Fruit fly (Drosophila melanogaster): ENCODE measurements around the gene Tdh.
A peak's percentile ranks its signal among the peaks of the same experiment; 100 is the strongest.

The Tdh gene

DNA sequence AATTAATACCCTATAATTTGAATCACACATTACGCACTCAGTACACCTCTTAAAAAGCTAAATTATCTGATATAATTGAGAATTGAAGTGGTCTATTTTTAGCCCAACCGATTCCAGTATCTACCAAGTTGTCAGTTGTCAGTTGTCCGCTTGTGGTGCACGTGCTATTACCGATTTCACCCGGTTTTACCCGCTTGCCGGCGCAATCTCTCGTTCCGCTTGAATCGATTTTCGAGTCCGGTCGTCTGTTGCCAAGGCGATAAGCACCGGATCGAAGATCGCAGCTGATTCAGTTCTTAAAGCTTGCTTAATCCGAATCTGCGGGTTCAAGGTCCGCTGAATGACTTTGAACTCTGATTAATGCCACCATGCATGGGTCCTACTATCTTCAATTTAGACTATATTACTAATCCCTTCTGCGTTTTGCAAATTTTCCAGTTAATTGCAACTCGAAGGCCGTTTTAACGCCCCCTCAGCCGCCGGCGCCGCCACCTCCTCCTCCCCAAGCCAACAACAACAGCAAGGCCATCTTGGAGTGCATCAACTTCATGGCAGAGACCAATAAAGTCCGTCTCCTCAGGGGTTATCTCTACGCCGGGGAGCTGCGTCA lies 44.9 kb downstream of the Tdh start:
- TF ChIP-seq CG7045 (GFP tag; optimal IDR thresholded peaks at IDR 0.05) (no peak), Mnt (GFP tag; optimal IDR thresholded peaks at IDR 0.05) (peak; percentile 10), kay (GFP tag; ENCODE audit: borderline replicate concordance) (peak; percentile 79)

DNA sequence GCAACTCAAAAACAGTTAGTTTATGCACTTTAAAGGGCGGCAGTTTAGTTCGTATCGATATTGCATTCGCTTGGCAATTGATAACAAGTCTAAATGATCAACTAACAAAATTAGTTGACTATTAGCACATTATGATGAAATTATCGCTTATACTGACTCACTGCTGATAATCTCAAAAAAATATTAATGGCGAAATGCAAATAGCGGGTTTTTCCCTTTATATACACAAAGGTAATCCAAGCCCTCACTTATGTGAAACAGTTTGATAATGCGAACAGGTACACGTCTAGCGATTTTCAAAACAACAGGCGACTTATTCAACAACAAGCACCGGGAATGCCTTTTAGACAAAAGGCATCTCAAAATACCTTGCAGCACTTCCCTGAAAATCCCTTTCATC lies 47.4 kb downstream of the Tdh start:
- TF ChIP-seq CG33017 (tag; optimal IDR thresholded peaks at IDR 0.05): no peak
- peak; percentile 24 for TF ChIP-seq cic (GFP tag; optimal IDR thresholded peaks at IDR 0.05)
- TF ChIP-seq CG12768 (GFP tag; optimal IDR thresholded peaks at IDR 0.05): no peak
- TF ChIP-seq CG11617 (GFP tag; optimal IDR thresholded peaks at IDR 0.05): no peak
- no peak for TF ChIP-seq CG14711 (tag; optimal IDR thresholded peaks at IDR 0.05)
- TF ChIP-seq kay (GFP tag; ENCODE audit: borderline replicate concordance): peak; percentile 90
- no peak for TF ChIP-seq Mnt (GFP tag; optimal IDR thresholded peaks at IDR 0.05)

DNA sequence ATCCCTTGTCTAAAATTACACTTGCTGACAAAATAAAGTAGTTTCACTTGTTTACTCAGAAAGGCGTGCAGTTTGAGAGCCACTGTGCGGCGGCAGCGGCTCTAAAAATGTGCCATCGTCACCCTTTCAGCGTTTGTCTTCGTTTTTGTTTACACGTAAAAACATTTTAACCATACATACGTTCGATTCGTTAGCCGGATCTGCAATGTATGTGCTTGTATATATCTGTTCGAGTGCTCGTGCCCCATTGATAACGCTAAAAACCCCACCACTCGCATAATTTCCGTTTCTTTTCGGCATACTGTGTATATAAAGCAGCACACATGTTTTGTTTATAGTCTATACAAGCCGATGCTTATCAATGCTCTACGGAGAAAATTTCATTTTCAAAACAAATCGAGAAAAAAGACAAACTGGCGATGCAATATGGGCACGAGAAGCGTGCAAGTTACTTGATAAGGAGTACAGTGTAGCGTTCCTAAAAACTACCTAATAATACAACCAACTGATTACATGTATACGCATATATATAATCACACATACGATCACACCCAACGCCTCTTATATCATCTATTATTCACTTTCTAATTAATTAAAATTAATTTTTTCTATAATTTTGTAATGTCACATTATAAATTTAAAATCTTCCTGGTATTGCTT lies 49.9 kb downstream of the Tdh start:
- TF ChIP-seq CG14711 (tag; optimal IDR thresholded peaks at IDR 0.05): peak; percentile 81
- peak; percentile 63 for TF ChIP-seq CG7045 (GFP tag; optimal IDR thresholded peaks at IDR 0.05)
- TF ChIP-seq Crg-1 (GFP tag; optimal IDR thresholded peaks at IDR 0.05): no peak
- TF ChIP-seq cic (GFP tag; optimal IDR thresholded peaks at IDR 0.05): peak; percentile 82
- no peak for TF ChIP-seq tj (GFP tag; optimal IDR thresholded peaks at IDR 0.05)
- no peak for TF ChIP-seq CG1620 (GFP tag; optimal IDR thresholded peaks at IDR 0.05)
- TF ChIP-seq toe (GFP tag; optimal IDR thresholded peaks at IDR 0.05): no peak
- TF ChIP-seq CG12768 (GFP tag; optimal IDR thresholded peaks at IDR 0.05): peak; percentile 53
- TF ChIP-seq cnc (optimal IDR thresholded peaks at IDR 0.05): no peak
- peak; percentile 34 for TF ChIP-seq bab1 (GFP tag; optimal IDR thresholded peaks at IDR 0.05)
- TF ChIP-seq pad (GFP tag; optimal IDR thresholded peaks at IDR 0.05): peak; percentile 46
- no peak for TF ChIP-seq Hr96 (GFP tag; optimal IDR thresholded peaks at IDR 0.05)
- TF ChIP-seq kay (GFP tag; ENCODE audit: borderline replicate concordance): peak; percentile 76
- TF ChIP-seq Mnt (GFP tag; optimal IDR thresholded peaks at IDR 0.05): peak; percentile 70
- peak; percentile 88 for TF ChIP-seq CG7101 (tag; optimal IDR thresholded peaks at IDR 0.05)
- peak; percentile 24 for TF ChIP-seq ovo (GFP tag; optimal IDR thresholded peaks at IDR 0.05)
- TF ChIP-seq Clk (GFP tag; optimal IDR thresholded peaks at IDR 0.05): peak; percentile 26
- TF ChIP-seq CG33017 (tag; optimal IDR thresholded peaks at IDR 0.05): peak; percentile 88
- peak; percentile 76 for TF ChIP-seq CG11617 (GFP tag; optimal IDR thresholded peaks at IDR 0.05)
- TF ChIP-seq CG5204 (GFP tag; optimal IDR thresholded peaks at IDR 0.05): no peak

DNA sequence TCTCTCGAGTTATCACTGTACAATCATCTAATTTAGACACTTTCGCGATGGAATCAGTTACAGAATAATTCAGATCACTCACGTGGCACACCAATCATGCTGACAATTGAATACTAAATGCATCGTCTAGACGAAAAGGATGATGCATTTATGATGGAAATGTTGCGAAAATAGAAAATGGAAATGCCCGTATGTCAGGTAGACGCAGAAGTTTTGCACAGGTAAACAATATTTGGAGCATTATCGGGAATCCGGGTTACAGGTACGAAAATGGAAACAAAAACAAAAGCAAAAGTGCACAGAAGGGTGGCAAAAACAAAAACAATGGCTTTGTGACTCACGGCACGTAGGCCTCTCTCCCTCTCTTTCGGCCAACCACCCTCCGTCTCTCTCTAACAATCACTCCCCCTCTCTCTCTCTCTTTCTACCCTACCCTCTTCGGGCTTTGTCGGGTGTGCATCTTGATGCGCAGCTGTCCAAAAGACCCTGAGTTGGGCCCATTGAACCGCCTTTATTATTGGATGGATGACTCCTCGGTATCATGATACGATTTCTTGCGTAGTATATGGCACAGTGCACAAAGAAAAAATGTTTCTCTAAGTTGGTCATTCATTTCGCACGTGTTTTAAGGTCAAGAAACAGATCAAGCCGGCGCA lies 50.6 kb downstream of the Tdh start:
- TF ChIP-seq Crg-1 (GFP tag; optimal IDR thresholded peaks at IDR 0.05) (no peak), Clk (GFP tag; optimal IDR thresholded peaks at IDR 0.05) (no peak), CG11617 (GFP tag; optimal IDR thresholded peaks at IDR 0.05) (no peak), tj (GFP tag; optimal IDR thresholded peaks at IDR 0.05) (peak; percentile 67), kay (GFP tag; ENCODE audit: borderline replicate concordance) (no peak), Mnt (GFP tag; optimal IDR thresholded peaks at IDR 0.05) (peak; percentile 32), toe (GFP tag; optimal IDR thresholded peaks at IDR 0.05) (no peak), pad (GFP tag; optimal IDR thresholded peaks at IDR 0.05) (peak; percentile 2), cic (GFP tag; optimal IDR thresholded peaks at IDR 0.05) (peak; percentile 51), CG1620 (GFP tag; optimal IDR thresholded peaks at IDR 0.05) (no peak)

DNA sequence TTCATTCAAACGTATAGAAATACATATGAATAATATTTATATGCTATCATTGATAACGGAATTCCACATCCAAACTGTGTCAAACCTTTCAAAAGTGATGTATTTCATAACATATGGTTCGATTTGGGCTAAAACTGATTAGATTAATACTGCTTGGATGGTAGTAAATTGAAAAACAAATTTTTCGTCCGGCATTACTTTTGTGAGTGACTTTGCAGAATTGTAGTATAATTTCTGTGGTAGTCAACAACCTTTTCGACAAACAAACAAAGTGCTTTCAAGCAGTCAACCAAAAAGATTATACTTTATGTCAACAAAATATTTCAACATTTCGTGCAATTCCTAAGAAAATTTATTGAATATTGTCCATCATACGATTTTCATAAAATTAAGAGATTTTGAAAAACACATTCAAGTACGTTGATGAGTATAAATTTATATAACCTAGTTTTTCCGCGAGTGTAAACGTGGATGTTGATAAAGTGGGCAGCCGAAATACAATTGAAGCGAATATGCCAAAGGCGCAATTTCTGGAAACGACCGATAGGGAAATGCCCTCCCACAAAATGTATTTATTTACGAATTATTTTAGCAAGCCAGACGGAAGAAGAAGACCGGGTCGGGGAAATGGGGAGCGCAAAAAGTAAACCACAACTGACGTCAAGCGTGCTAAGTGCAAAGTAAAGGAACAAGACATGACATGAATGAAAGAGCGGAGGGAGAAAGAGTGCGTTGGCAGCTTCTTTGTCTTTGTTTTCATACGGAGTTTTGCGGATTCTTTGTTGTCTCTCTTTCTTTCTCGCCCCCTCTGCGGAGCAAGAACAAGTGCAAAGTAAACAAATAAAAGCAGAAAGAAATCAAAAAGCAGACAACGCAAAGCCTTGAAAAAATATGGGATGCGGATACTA lies 51.4 kb downstream of the Tdh start:
- TF ChIP-seq cnc (optimal IDR thresholded peaks at IDR 0.05) (peak in 1 of 2 experiments; percentile 62), CG11617 (GFP tag; optimal IDR thresholded peaks at IDR 0.05) (no peak), pad (GFP tag; optimal IDR thresholded peaks at IDR 0.05) (no peak), CG5204 (GFP tag; optimal IDR thresholded peaks at IDR 0.05) (no peak), Crg-1 (GFP tag; optimal IDR thresholded peaks at IDR 0.05) (peak; percentile 50), Mnt (GFP tag; optimal IDR thresholded peaks at IDR 0.05) (peak; percentile 9), CG14711 (tag; optimal IDR thresholded peaks at IDR 0.05) (peak; percentile 22), cic (GFP tag; optimal IDR thresholded peaks at IDR 0.05) (peak; percentile 72), Hr96 (GFP tag; optimal IDR thresholded peaks at IDR 0.05) (no peak), tj (GFP tag; optimal IDR thresholded peaks at IDR 0.05) (peak; percentile 77), Clk (GFP tag; optimal IDR thresholded peaks at IDR 0.05) (peak; percentile 22), CG7045 (GFP tag; optimal IDR thresholded peaks at IDR 0.05) (peak; percentile 14), CG33017 (tag; optimal IDR thresholded peaks at IDR 0.05) (no peak), kay (GFP tag; ENCODE audit: borderline replicate concordance) (peak; percentile 90), CG1620 (GFP tag; optimal IDR thresholded peaks at IDR 0.05) (no peak), CG12768 (GFP tag; optimal IDR thresholded peaks at IDR 0.05) (peak; percentile 46), bab1 (GFP tag; optimal IDR thresholded peaks at IDR 0.05) (no peak)

All from whole organism, adult.